Worm (Caenorhabditis elegans): Measurements from ENCODE around the gene fkh-5.

The fkh-5 gene

ce11 chrIII:4826606-4827005 lies 17.9 kb upstream of the fkh-5 start, which contains the start of gene F26A1.3:
F26A1.3 (plus strand) TSS chrIII:4826906.
- TF ChIP-seq nhr-76 (tag; optimal IDR thresholded peaks at IDR 0.05) (no peak), sptf-1 (tag; optimal IDR thresholded peaks at IDR 0.05) (no peak), mls-2 (tag; optimal IDR thresholded peaks at IDR 0.05) (no peak), lin-32 (GFP tag; optimal IDR thresholded peaks at IDR 0.05) (no peak), nhr-12 (tag; optimal IDR thresholded peaks at IDR 0.05) (no peak), unc-62 (GFP tag; optimal IDR thresholded peaks at IDR 0.05) (no peak), lsy-2 (tag; optimal IDR thresholded peaks at IDR 0.05) (no peak), nhr-28 (tag; optimal IDR thresholded peaks at IDR 0.05) (no peak), nhr-237 (tag; optimal IDR thresholded peaks at IDR 0.05) (no peak), ceh-43 (GFP tag; optimal IDR thresholded peaks at IDR 0.05) (no peak), bed-3 (GFP tag; optimal IDR thresholded peaks at IDR 0.05) (no peak), mep-1 (tag; optimal IDR thresholded peaks at IDR 0.05) (no peak)

ce11 chrIII:4829440-4829839 lies 15.0 kb upstream of the fkh-5 start, which contains the start of gene F26A1.9:
F26A1.9 (minus strand) TSS chrIII:4829540.
- no peak for TF ChIP-seq lsy-2 (tag; optimal IDR thresholded peaks at IDR 0.05)

ce11 chrIII:4830207-4830606 lies 14.3 kb upstream of the fkh-5 start, which contains the start of gene nspd-9:
nspd-9 (minus strand) TSS chrIII:4830307.
- no peak for TF ChIP-seq bed-3 (GFP tag; optimal IDR thresholded peaks at IDR 0.05)
- TF ChIP-seq mab-5 (tag; optimal IDR thresholded peaks at IDR 0.05): no peak
- no peak for TF ChIP-seq sem-2 (GFP tag; optimal IDR thresholded peaks at IDR 0.05)
- TF ChIP-seq ham-2 (GFP tag; optimal IDR thresholded peaks at IDR 0.05): no peak
- no peak for TF ChIP-seq nhr-237 (tag; optimal IDR thresholded peaks at IDR 0.05)
- no peak for TF ChIP-seq sptf-1 (tag; optimal IDR thresholded peaks at IDR 0.05)
- no peak for TF ChIP-seq nhr-2 (tag; optimal IDR thresholded peaks at IDR 0.05)
- no peak for TF ChIP-seq tbx-8 (GFP tag; optimal IDR thresholded peaks at IDR 0.05)
- no peak for TF ChIP-seq lin-32 (GFP tag; optimal IDR thresholded peaks at IDR 0.05)
- TF ChIP-seq snpc-4 (tag; optimal IDR thresholded peaks at IDR 0.05): no peak
- TF ChIP-seq cnd-1 (tag; optimal IDR thresholded peaks at IDR 0.05): no peak
- no peak for TF ChIP-seq drap-1 (GFP tag; optimal IDR thresholded peaks at IDR 0.05)
- no peak for TF ChIP-seq pha-4 (tag; optimal IDR thresholded peaks at IDR 0.05)
- TF ChIP-seq nhr-28 (tag; optimal IDR thresholded peaks at IDR 0.05): no peak
- no peak for TF ChIP-seq blmp-1 (tag; optimal IDR thresholded peaks at IDR 0.05)

- TF ChIP-seq mab-5 (tag; optimal IDR thresholded peaks at IDR 0.05): no peak
- TF ChIP-seq snpc-4 (tag; optimal IDR thresholded peaks at IDR 0.05): no peak
- TF ChIP-seq sptf-1 (tag; optimal IDR thresholded peaks at IDR 0.05): no peak
- no peak for TF ChIP-seq ces-1 (GFP tag; optimal IDR thresholded peaks at IDR 0.05)
- TF ChIP-seq elt-3 (tag; optimal IDR thresholded peaks at IDR 0.05): no peak
- no peak for TF ChIP-seq drap-1 (GFP tag; optimal IDR thresholded peaks at IDR 0.05)
- no peak for TF ChIP-seq unc-62 (GFP tag; optimal IDR thresholded peaks at IDR 0.05)
- TF ChIP-seq zip-8 (tag; optimal IDR thresholded peaks at IDR 0.05): no peak
- TF ChIP-seq mep-1 (tag; optimal IDR thresholded peaks at IDR 0.05): no peak
- TF ChIP-seq bed-3 (GFP tag; optimal IDR thresholded peaks at IDR 0.05): no peak
Measured at ce11 chrIII:4837429-4837828, 7.0 kb upstream of the fkh-5 start, which contains the start of the genes acbp-7 and F26A1.19. acbp-7 (plus strand) TSS chrIII:4837729. F26A1.19 (plus strand) TSS chrIII:4837731.

- no peak for TF ChIP-seq blmp-1 (tag; optimal IDR thresholded peaks at IDR 0.05)
- no peak for TF ChIP-seq unc-62 (GFP tag; optimal IDR thresholded peaks at IDR 0.05)
- no peak for TF ChIP-seq snpc-4 (tag; optimal IDR thresholded peaks at IDR 0.05)
- no peak for TF ChIP-seq ceh-83 (GFP tag; optimal IDR thresholded peaks at IDR 0.05)
- no peak for TF ChIP-seq ceh-39 (tag; optimal IDR thresholded peaks at IDR 0.05)
- no peak for TF ChIP-seq nhr-76 (tag; optimal IDR thresholded peaks at IDR 0.05)
- TF ChIP-seq nhr-2 (tag; optimal IDR thresholded peaks at IDR 0.05): no peak
- TF ChIP-seq ces-1 (GFP tag; optimal IDR thresholded peaks at IDR 0.05): no peak
- no peak for TF ChIP-seq mls-2 (tag; optimal IDR thresholded peaks at IDR 0.05)
- no peak for TF ChIP-seq ham-2 (GFP tag; optimal IDR thresholded peaks at IDR 0.05)
- no peak for TF ChIP-seq zip-8 (tag; optimal IDR thresholded peaks at IDR 0.05)
- TF ChIP-seq pha-4 (tag; optimal IDR thresholded peaks at IDR 0.05): no peak
Measured at ce11 chrIII:4842173-4842572, 2.3 kb upstream of the fkh-5 start, which contains the start of gene clec-156. clec-156 (minus strand) TSS chrIII:4842273.

ce11 chrIII:4849739-4850138 lies 5.3 kb downstream of the fkh-5 start, which contains the start of gene nonu-1:
nonu-1 (minus strand) TSS chrIII:4849907.
- no peak for TF ChIP-seq ceh-83 (GFP tag; optimal IDR thresholded peaks at IDR 0.05)
- no peak for TF ChIP-seq unc-39 (tag; optimal IDR thresholded peaks at IDR 0.05)
- no peak for TF ChIP-seq unc-62 (GFP tag; optimal IDR thresholded peaks at IDR 0.05)

All from whole organism, mixed stage, embryonic.